Worm (Caenorhabditis elegans) whole organism, L1 larva: ENCODE data around the gene daf-15.

Experiments used
- alr-1 ChIP-seq: fragments of 200-800 bp; sonication (Bioruptor generic); optimal IDR thresholded peaks from 2 replicates; lab custom pipeline; 2018; ENCODE audit warnings: borderline replicate concordance, mild to moderate bottlenecking, missing genetic modification characterization, missing compliant biosample characterization
- aly-2 ChIP-seq: fragments of 150-350 bp; optimal IDR thresholded peaks from 2 replicates; lab custom pipeline; 2014; ENCODE audit warnings: missing biosample characterization, missing genetic modification characterization
- ama-1 ChIP-seq: fragments of 150-350 bp; optimal IDR thresholded peaks from 2 replicates; lab custom pipeline; 2014
- ces-1 ChIP-seq: fragments of 150-350 bp; optimal IDR thresholded peaks from 2 replicates; lab custom pipeline; 2014; ENCODE audit warnings: missing biosample characterization, missing genetic modification reagents, missing genetic modification characterization
- efl-1 ChIP-seq, 4 experiments: fragments of 150-350 bp; optimal IDR thresholded peaks in 3 of 4; peaks in 1 of 4; 1 replicate in 1 of 4; 2 replicates in 3 of 4; lab custom pipeline; 2014; ENCODE audit warnings: missing biosample characterization in 2 of 4, missing genetic modification characterization in 2 of 4, missing genetic modification reagents in 2 of 4
- isw-1 ChIP-seq: fragments of 200-800 bp; sonication (Bioruptor generic); IDR thresholded peaks from 2 replicates; pipeline ENCODE4 v1.3.6; 2022; ENCODE audit warnings: missing genetic modification characterization, missing compliant biosample characterization
- nhr-237 ChIP-seq: fragments of 150-350 bp; optimal IDR thresholded peaks from 2 replicates; lab custom pipeline; 2014; ENCODE audit warnings: missing biosample characterization, missing genetic modification characterization
- nhr-28 ChIP-seq: fragments of 150-350 bp; optimal IDR thresholded peaks from 2 replicates; lab custom pipeline; 2014; ENCODE audit warnings: missing biosample characterization, missing genetic modification characterization
- nhr-90 ChIP-seq: sonication (generic microtip); optimal IDR thresholded peaks from 2 replicates; lab custom pipeline; 2016; ENCODE audit warnings: mild to moderate bottlenecking, missing genetic modification characterization, missing compliant biosample characterization; ENCODE audit not compliant: poor library complexity
- snpc-4 ChIP-seq: fragments of 150-350 bp; optimal IDR thresholded peaks from 2 replicates; lab custom pipeline; 2014; ENCODE audit warnings: missing biosample characterization, missing genetic modification characterization
- unc-130 ChIP-seq: fragments of 150-350 bp; optimal IDR thresholded peaks from 2 replicates; lab custom pipeline; 2017; ENCODE audit warnings: missing biosample characterization, missing genetic modification characterization, inconsistent platforms
- ztf-11 ChIP-seq, 2 experiments: sonication (generic microtip); optimal IDR thresholded peaks; 2 replicates each; lab custom pipeline; 2016 to 2017; ENCODE audit warnings: missing genetic modification characterization in 2 of 2, missing biosample characterization in 1 of 2, missing compliant biosample characterization in 1 of 2

- no peak for TF ChIP-seq snpc-4
- TF ChIP-seq ama-1 (lab: Kevin White, UChicago): no peak
- no peak for TF ChIP-seq ztf-11 (tag; optimal IDR thresholded peaks at IDR 0.05; lab: Kevin White, UChicago)
- TF ChIP-seq alr-1 (tag; lab: Kevin White, UChicago): no peak
- TF ChIP-seq aly-2 (tag; lab: Kevin White, UChicago): no peak
- no peak for TF ChIP-seq nhr-90 (tag; lab: Kevin White, UChicago)
- TF ChIP-seq efl-1 (optimal IDR thresholded peaks at IDR 0.05; lab: Kevin White, UChicago): no peak
- TF ChIP-seq efl-1 (GFP tag; optimal IDR thresholded peaks at IDR 0.05 in 1 of 2; lab: Kevin White, UChicago): no peak
- TF ChIP-seq isw-1 (GFP tag; lab: Robert Waterston, UW): no peak
- TF ChIP-seq ces-1 (GFP tag; lab: Kevin White, UChicago): no peak
- TF ChIP-seq unc-130 (tag; lab: Kevin White, UChicago): no peak
- no peak for TF ChIP-seq nhr-237
- TF ChIP-seq nhr-28 (tag; lab: Kevin White, UChicago): no peak
Measured at ce11 chrIV:9374529-9374928, 11.5 kb upstream of the daf-15 start, which contains the start of gene C10C5.3.
